Worm (Caenorhabditis elegans) whole organism, midembryonic: ENCODE results near the gene C05E7.3.

Experiments used
- T22C8.4 ChIP-seq: fragments of 200-800 bp; sonication (Bioruptor generic); IDR thresholded peaks from 2 replicates; pipeline ENCODE4 v1.3.6; 2022; ENCODE audit warnings: missing genetic modification characterization, missing compliant biosample characterization
- cog-1 ChIP-seq: sonication (generic microtip); optimal IDR thresholded peaks from 2 replicates; lab custom pipeline; 2016; ENCODE audit warnings: missing genetic modification characterization, missing compliant biosample characterization
- flt-1 ChIP-seq: fragments of 200-800 bp; sonication (Bioruptor generic); IDR thresholded peaks from 2 replicates; pipeline ENCODE4 v1.3.6; 2022; ENCODE audit warnings: missing genetic modification characterization, missing compliant biosample characterization
- klf-2 ChIP-seq: fragments of 200-800 bp; sonication (Bioruptor generic); conservative IDR thresholded peaks from 2 replicates; pipeline ENCODE4 v1.3.6; 2022; ENCODE audit warnings: missing genetic modification reagents, missing genetic modification characterization, missing compliant biosample characterization
- med-1 ChIP-seq: sonication (generic microtip); optimal IDR thresholded peaks from 2 replicates; lab custom pipeline; 2017; ENCODE audit warnings: missing genetic modification characterization, mild to moderate bottlenecking, missing compliant biosample characterization, antibody characterized with exemption, missing genetic modification reagents; ENCODE audit not compliant: insufficient read depth
- ref-1 ChIP-seq: fragments of 200-800 bp; sonication (Bioruptor generic); conservative IDR thresholded peaks from 2 replicates; pipeline ENCODE4 v1.3.6; 2022; ENCODE audit warnings: missing genetic modification reagents, missing genetic modification characterization, missing compliant biosample characterization
- tab-1 ChIP-seq: fragments of 200-800 bp; sonication (Bioruptor generic); IDR thresholded peaks from 2 replicates; pipeline ENCODE4 v1.3.6; 2022; ENCODE audit warnings: missing genetic modification characterization, missing compliant biosample characterization
- ztf-23 ChIP-seq: fragments of 200-800 bp; sonication (Bioruptor generic); IDR thresholded peaks from 2 replicates; pipeline ENCODE4 v1.3.6; 2022; ENCODE audit warnings: missing genetic modification reagents, missing genetic modification characterization, missing compliant biosample characterization
- ztf-29 ChIP-seq: fragments of 200-800 bp; sonication (Bioruptor generic); IDR thresholded peaks from 2 replicates; pipeline ENCODE4 v1.3.6; 2022; ENCODE audit warnings: missing genetic modification reagents, missing genetic modification characterization, missing compliant biosample characterization

C05E7.3 gene

ce11 chrX:12946533-12946932 is at the start of gene C05E7.3:
C05E7.3 (minus strand) TSS chrX:12946633.
- no peak for TF ChIP-seq ztf-29 (GFP tag; lab: Robert Waterston, UW)
- TF ChIP-seq cog-1 (tag; lab: Kevin White, UChicago) = no peak
- no peak for TF ChIP-seq tab-1 (GFP tag; lab: Robert Waterston, UW)
- no peak for TF ChIP-seq flt-1 (GFP tag; lab: Robert Waterston, UW)
- TF ChIP-seq T22C8.4 (GFP tag; lab: Robert Waterston, UW) = no peak
- no peak for TF ChIP-seq ztf-23
- no peak for TF ChIP-seq klf-2 (GFP tag; lab: Robert Waterston, UW)
- no peak for TF ChIP-seq ref-1 (GFP tag; lab: Robert Waterston, UW)
- no peak for TF ChIP-seq med-1

ce11 chrX:12996161-12996560 is 49.7 kb upstream of the C05E7.3 start:
- TF ChIP-seq ztf-23 = no peak
- TF ChIP-seq T22C8.4 (GFP tag; lab: Robert Waterston, UW) = no peak
- no peak for TF ChIP-seq flt-1 (GFP tag; lab: Robert Waterston, UW)
- no peak for TF ChIP-seq tab-1 (GFP tag; lab: Robert Waterston, UW)
- no peak for TF ChIP-seq klf-2 (GFP tag; lab: Robert Waterston, UW)

- peak; percentile 59; the same call in 1 of the 2 replicates for TF ChIP-seq T22C8.4 (GFP tag; lab: Robert Waterston, UW)
- no peak for TF ChIP-seq med-1
Observed at ce11 chrX:12990529-12991520, 44.4 kb upstream of the C05E7.3 start, which contains the start of the genes F11C1.1 and vwa-8. F11C1.1 (minus strand) TSS chrX:12990579. vwa-8 (plus strand) TSS chrX:12991470.

ce11 chrX:12989205-12989604 is 42.8 kb upstream of the C05E7.3 start, which contains the start of gene F11C1.7:
F11C1.7 (plus strand) TSS chrX:12989344.
- TF ChIP-seq flt-1 (GFP tag; lab: Robert Waterston, UW) (no peak), T22C8.4 (GFP tag; lab: Robert Waterston, UW) (peak; percentile 47; the same call in 1 of the 2 replicates)

ce11 chrX:12987119-12987518 is 40.7 kb upstream of the C05E7.3 start, which contains the start of gene mff-1:
mff-1 (minus strand) TSS chrX:12987219.
- TF ChIP-seq med-1 (no peak), T22C8.4 (GFP tag; lab: Robert Waterston, UW) (no peak), cog-1 (tag; lab: Kevin White, UChicago) (no peak), flt-1 (GFP tag; lab: Robert Waterston, UW) (no peak), klf-2 (GFP tag; lab: Robert Waterston, UW) (no peak), tab-1 (GFP tag; lab: Robert Waterston, UW) (no peak), ref-1 (GFP tag; lab: Robert Waterston, UW) (no peak), ztf-23 (no peak), ztf-29 (GFP tag; lab: Robert Waterston, UW) (no peak)

- no peak for TF ChIP-seq tab-1 (GFP tag; lab: Robert Waterston, UW)
- TF ChIP-seq ztf-29 (GFP tag; lab: Robert Waterston, UW) = no peak
- no peak for TF ChIP-seq cog-1 (tag; lab: Kevin White, UChicago)
- TF ChIP-seq med-1 = no peak
- no peak for TF ChIP-seq ref-1 (GFP tag; lab: Robert Waterston, UW)
- no peak for TF ChIP-seq ztf-23
- TF ChIP-seq flt-1 (GFP tag; lab: Robert Waterston, UW) = no peak
- TF ChIP-seq T22C8.4 (GFP tag; lab: Robert Waterston, UW) = no peak
- no peak for TF ChIP-seq klf-2 (GFP tag; lab: Robert Waterston, UW)
Observed at ce11 chrX:12982725-12983124, 36.3 kb upstream of the C05E7.3 start.

ce11 chrX:12981393-12981792 is 35.0 kb upstream of the C05E7.3 start, which contains the start of gene scav-4:
scav-4 (plus strand) TSS chrX:12981775.
- TF ChIP-seq ref-1 (GFP tag; lab: Robert Waterston, UW) (no peak), T22C8.4 (GFP tag; lab: Robert Waterston, UW) (no peak), flt-1 (GFP tag; lab: Robert Waterston, UW) (no peak), ztf-23 (no peak), tab-1 (GFP tag; lab: Robert Waterston, UW) (no peak), ztf-29 (GFP tag; lab: Robert Waterston, UW) (no peak), klf-2 (GFP tag; lab: Robert Waterston, UW) (no peak), cog-1 (tag; lab: Kevin White, UChicago) (no peak), med-1 (no peak)

- TF ChIP-seq T22C8.4 (GFP tag; lab: Robert Waterston, UW) (no peak), tab-1 (GFP tag; lab: Robert Waterston, UW) (no peak), klf-2 (GFP tag; lab: Robert Waterston, UW) (no peak), ztf-23 (no peak)
Observed at ce11 chrX:12979747-12980146, 33.3 kb upstream of the C05E7.3 start.

ce11 chrX:12978569-12978968 is 32.1 kb upstream of the C05E7.3 start:
- TF ChIP-seq ztf-23 (no peak), T22C8.4 (GFP tag; lab: Robert Waterston, UW) (no peak), cog-1 (tag; lab: Kevin White, UChicago) (no peak), flt-1 (GFP tag; lab: Robert Waterston, UW) (no peak), ztf-29 (GFP tag; lab: Robert Waterston, UW) (no peak)

ce11 chrX:12977451-12977850 is 31.0 kb upstream of the C05E7.3 start, which contains the start of gene F11C1.9:
F11C1.9 (minus strand) TSS chrX:12977551.
- TF ChIP-seq ztf-29 (GFP tag; lab: Robert Waterston, UW) (no peak), cog-1 (tag; lab: Kevin White, UChicago) (no peak), med-1 (no peak), T22C8.4 (GFP tag; lab: Robert Waterston, UW) (no peak), ztf-23 (no peak), ref-1 (GFP tag; lab: Robert Waterston, UW) (no peak), flt-1 (GFP tag; lab: Robert Waterston, UW) (no peak), klf-2 (GFP tag; lab: Robert Waterston, UW) (no peak), tab-1 (GFP tag; lab: Robert Waterston, UW) (no peak)
